Fruit fly (Drosophila melanogaster) whole organism, embryonic: ENCODE data around the gene dlt.

Experiments
- Aef1 ChIP-seq: fragments of 200-800 bp; sonication (Bioruptor generic); IDR thresholded peaks from 3 replicates; pipeline ENCODE4 v1.3.6; 2022; ENCODE audit warnings: missing biosample characterization, missing genetic modification characterization
- Atf3 ChIP-seq: fragments of 200-800 bp; sonication (Bioruptor generic); optimal IDR thresholded peaks from 3 replicates; lab custom pipeline; 2016; ENCODE audit warnings: missing biosample characterization, missing genetic modification characterization
- Bteb2 ChIP-seq: fragments of 200-800 bp; sonication (Bioruptor generic); optimal IDR thresholded peaks from 2 replicates; lab custom pipeline; 2016; ENCODE audit warnings: missing biosample characterization, missing genetic modification characterization
- CG10209 ChIP-seq: fragments of 200-800 bp; sonication (Bioruptor generic); optimal IDR thresholded peaks from 3 replicates; lab custom pipeline; 2017; ENCODE audit warnings: missing biosample characterization, mild to moderate bottlenecking, missing genetic modification characterization, missing genetic modification reagents
- CG10565 ChIP-seq: fragments of 200-800 bp; sonication (Bioruptor generic); optimal IDR thresholded peaks from 3 replicates; lab custom pipeline; 2016; ENCODE audit warnings: missing biosample characterization, mild to moderate bottlenecking, missing genetic modification characterization
- CG11093 ChIP-seq: fragments of 200-800 bp; sonication (Bioruptor generic); IDR thresholded peaks from 3 replicates; pipeline ENCODE4 v1.3.6; 2022; ENCODE audit warnings: missing biosample characterization, missing genetic modification characterization
- CG12071 ChIP-seq: fragments of 200-800 bp; sonication (Bioruptor generic); optimal IDR thresholded peaks from 3 replicates; lab custom pipeline; 2018; ENCODE audit warnings: missing biosample characterization, mild to moderate bottlenecking, missing genetic modification characterization
- CG14860 ChIP-seq: fragments of 200-800 bp; sonication (Bioruptor generic); IDR thresholded peaks from 3 replicates; pipeline ENCODE4 v1.3.6; 2022; ENCODE audit warnings: missing biosample characterization, missing genetic modification characterization; ENCODE audit not compliant: partially characterized antibody
- CG17568 ChIP-seq: fragments of 200-800 bp; sonication (Bioruptor generic); optimal IDR thresholded peaks from 2 replicates; lab custom pipeline; 2018; ENCODE audit warnings: missing biosample characterization, mild to moderate bottlenecking, missing genetic modification characterization, moderate library complexity
- CG1832 ChIP-seq: fragments of 200-800 bp; sonication (Bioruptor generic); optimal IDR thresholded peaks from 2 replicates; lab custom pipeline; 2017; ENCODE audit warnings: missing biosample characterization, mild to moderate bottlenecking, missing genetic modification characterization, inconsistent platforms
- CG2199 ChIP-seq: fragments of 200-800 bp; sonication (Bioruptor generic); IDR thresholded peaks from 3 replicates; pipeline ENCODE4 v1.3.6; 2022; ENCODE audit warnings: missing biosample characterization, missing genetic modification characterization
- CG32772 ChIP-seq: fragments of 200-800 bp; sonication (Bioruptor generic); IDR thresholded peaks from 2 replicates; pipeline ENCODE4 v1.3.6; 2022; ENCODE audit warnings: missing biosample characterization, missing genetic modification characterization
- CG4820 ChIP-seq: fragments of 200-800 bp; sonication (Bioruptor generic); optimal IDR thresholded peaks from 3 replicates; lab custom pipeline; 2016; ENCODE audit warnings: missing biosample characterization, missing genetic modification characterization
- CG7786 ChIP-seq: fragments of 200-800 bp; sonication (Bioruptor generic); optimal IDR thresholded peaks from 2 replicates; lab custom pipeline; 2016; ENCODE audit warnings: missing biosample characterization, missing genetic modification characterization
- CG9876 ChIP-seq: fragments of 200-800 bp; sonication (Bioruptor generic); optimal IDR thresholded peaks from 2 replicates; lab custom pipeline; 2016; ENCODE audit warnings: missing biosample characterization, missing genetic modification characterization
- CHES-1-like ChIP-seq: fragments of 200-800 bp; sonication (Bioruptor generic); optimal IDR thresholded peaks from 2 replicates; lab custom pipeline; 2016; ENCODE audit warnings: missing biosample characterization, missing genetic modification characterization
- CoRest ChIP-seq: fragments of 200-800 bp; sonication (Bioruptor generic); optimal IDR thresholded peaks from 3 replicates; lab custom pipeline; 2018; ENCODE audit warnings: missing biosample characterization, mild to moderate bottlenecking, missing genetic modification characterization, moderate library complexity
- Dfd ChIP-seq, 2 experiments: fragments of >200 bp; optimal IDR thresholded peaks; 2 replicates each; lab custom pipeline; 2017; ENCODE audit warnings: missing biosample characterization in 2 of 2, missing genetic modification characterization in 2 of 2
- E2f2 ChIP-seq: fragments of 200-800 bp; sonication (Bioruptor generic); IDR thresholded peaks from 2 replicates; pipeline ENCODE4 v1.3.6; 2022; ENCODE audit warnings: missing biosample characterization, missing genetic modification characterization
- HHEX ChIP-seq: fragments of 200-800 bp; sonication (Bioruptor generic); optimal IDR thresholded peaks from 3 replicates; lab custom pipeline; 2017; ENCODE audit warnings: missing biosample characterization, mild to moderate bottlenecking, missing genetic modification characterization, missing genetic modification reagents
- Hmx ChIP-seq: fragments of 200-800 bp; sonication (Bioruptor generic); optimal IDR thresholded peaks from 2 replicates; lab custom pipeline; 2016; ENCODE audit warnings: missing biosample characterization, missing genetic modification characterization
- Hr78 ChIP-seq, 2 experiments: fragments of 200-800 bp in 1 of 2; fragments of >200 bp in 1 of 2; sonication (Bioruptor generic) in 1 of 2; optimal IDR thresholded peaks; 2 replicates each; lab custom pipeline; 2017 to 2019; ENCODE audit warnings: missing biosample characterization in 2 of 2, missing genetic modification characterization in 2 of 2, mild to moderate bottlenecking in 1 of 2, moderate library complexity in 1 of 2
- MTF-1 ChIP-seq: fragments of 200-800 bp; sonication (Bioruptor generic); optimal IDR thresholded peaks from 2 replicates; lab custom pipeline; 2018; ENCODE audit warnings: missing biosample characterization, mild to moderate bottlenecking, missing genetic modification characterization, borderline replicate concordance
- Meics ChIP-seq: fragments of 200-800 bp; sonication (Bioruptor generic); optimal IDR thresholded peaks from 2 replicates; lab custom pipeline; 2017; ENCODE audit warnings: missing biosample characterization, mild to moderate bottlenecking, missing genetic modification characterization
- NC2β ChIP-seq: fragments of 200-800 bp; sonication (Bioruptor generic); optimal IDR thresholded peaks from 2 replicates; lab custom pipeline; 2016; ENCODE audit warnings: missing biosample characterization, missing genetic modification characterization
- Oaz ChIP-seq: fragments of 200-800 bp; sonication (Bioruptor generic); IDR thresholded peaks from 2 replicates; pipeline ENCODE4 v1.3.6; 2022; ENCODE audit warnings: missing biosample characterization, missing genetic modification characterization
- Ssrp ChIP-seq: fragments of 200-800 bp; sonication (Bioruptor generic); optimal IDR thresholded peaks from 2 replicates; lab custom pipeline; 2018; ENCODE audit warnings: missing biosample characterization, mild to moderate bottlenecking, missing genetic modification characterization, moderate library complexity
- Xrp1 ChIP-seq: fragments of 200-800 bp; sonication (Bioruptor generic); IDR thresholded peaks from 2 replicates; pipeline ENCODE4 v1.3.6; 2022; ENCODE audit warnings: missing biosample characterization, missing genetic modification characterization
- ac ChIP-seq: fragments of 200-800 bp; sonication (Bioruptor generic); optimal IDR thresholded peaks from 3 replicates; lab custom pipeline; 2017; ENCODE audit warnings: missing biosample characterization, mild to moderate bottlenecking, missing genetic modification characterization
- ash1 ChIP-seq: fragments of 200-800 bp; sonication (Bioruptor generic); optimal IDR thresholded peaks from 2 replicates; lab custom pipeline; 2018; ENCODE audit warnings: missing biosample characterization, mild to moderate bottlenecking, missing genetic modification characterization
- bsh ChIP-seq, 2 experiments: fragments of 200-800 bp; sonication (Bioruptor generic); optimal IDR thresholded peaks; 2 replicates each; lab custom pipeline; 2017 to 2018; ENCODE audit warnings: mild to moderate bottlenecking in 2 of 2, missing biosample characterization in 2 of 2, missing genetic modification characterization in 2 of 2, moderate library complexity in 1 of 2
- cas ChIP-seq: fragments of 200-800 bp; sonication (Bioruptor generic); IDR thresholded peaks from 2 replicates; pipeline ENCODE4 v1.3.6; 2022; ENCODE audit warnings: missing biosample characterization, missing genetic modification characterization
- caup ChIP-seq: fragments of 200-800 bp; sonication (Bioruptor generic); optimal IDR thresholded peaks from 3 replicates; lab custom pipeline; 2017; ENCODE audit warnings: missing biosample characterization, mild to moderate bottlenecking, missing genetic modification characterization, moderate library complexity; ENCODE audit not compliant: severe bottlenecking
- ci ChIP-seq: fragments of 200-800 bp; sonication (Bioruptor generic); IDR thresholded peaks from 3 replicates; pipeline ENCODE4 v1.3.6; 2022; ENCODE audit warnings: missing biosample characterization, missing genetic modification characterization
- dm ChIP-seq: fragments of 200-800 bp; sonication (Bioruptor generic); optimal IDR thresholded peaks from 3 replicates; lab custom pipeline; 2016; ENCODE audit warnings: missing biosample characterization, missing genetic modification characterization
- fd3F ChIP-seq: fragments of 200-800 bp; sonication (Bioruptor generic); optimal IDR thresholded peaks from 2 replicates; lab custom pipeline; 2018; ENCODE audit warnings: missing biosample characterization, mild to moderate bottlenecking, missing genetic modification characterization, moderate library complexity
- ftz-f1 ChIP-seq: fragments of 200-800 bp; sonication (Bioruptor generic); optimal IDR thresholded peaks from 2 replicates; lab custom pipeline; 2016; ENCODE audit warnings: missing biosample characterization, missing genetic modification characterization
- her ChIP-seq: fragments of 200-800 bp; sonication (Bioruptor generic); optimal IDR thresholded peaks from 2 replicates; lab custom pipeline; 2016; ENCODE audit warnings: missing biosample characterization, missing genetic modification characterization
- kay ChIP-seq: fragments of 200-800 bp; sonication (Bioruptor generic); optimal IDR thresholded peaks from 2 replicates; lab custom pipeline; 2016; ENCODE audit warnings: missing biosample characterization, missing genetic modification characterization
- lilli ChIP-seq: fragments of 200-800 bp; sonication (Bioruptor generic); optimal IDR thresholded peaks from 3 replicates; lab custom pipeline; 2016; ENCODE audit warnings: missing biosample characterization, missing genetic modification characterization
- odd ChIP-seq: fragments of 200-800 bp; sonication (Bioruptor generic); optimal IDR thresholded peaks from 2 replicates; lab custom pipeline; 2017; ENCODE audit warnings: missing biosample characterization, mild to moderate bottlenecking, missing genetic modification characterization
- p53 ChIP-seq: fragments of 200-800 bp; sonication (Bioruptor generic); optimal IDR thresholded peaks from 2 replicates; lab custom pipeline; 2016; ENCODE audit warnings: missing biosample characterization, missing genetic modification characterization
- pb ChIP-seq: fragments of 200-800 bp; sonication (Bioruptor generic); optimal IDR thresholded peaks from 3 replicates; lab custom pipeline; 2016; ENCODE audit warnings: missing biosample characterization, missing genetic modification characterization
- phol ChIP-seq: fragments of 200-800 bp; sonication (Bioruptor generic); optimal IDR thresholded peaks from 3 replicates; lab custom pipeline; 2018; ENCODE audit warnings: missing biosample characterization, mild to moderate bottlenecking, missing genetic modification characterization, moderate library complexity
- salm ChIP-seq: fragments of 200-800 bp; sonication (Bioruptor generic); optimal IDR thresholded peaks from 2 replicates; lab custom pipeline; 2018; ENCODE audit warnings: missing biosample characterization, mild to moderate bottlenecking, missing genetic modification characterization
- sna ChIP-seq: fragments of 200-800 bp; sonication (Bioruptor generic); IDR thresholded peaks from 2 replicates; pipeline ENCODE4 v1.3.6; 2022; ENCODE audit warnings: missing biosample characterization, missing genetic modification characterization; ENCODE audit not compliant: partially characterized antibody
- tx ChIP-seq: fragments of 200-800 bp; sonication (Bioruptor generic); optimal IDR thresholded peaks from 2 replicates; lab custom pipeline; 2016; ENCODE audit warnings: missing biosample characterization, missing genetic modification characterization
- zf30C ChIP-seq: fragments of 200-800 bp; sonication (Bioruptor generic); optimal IDR thresholded peaks from 3 replicates; lab custom pipeline; 2018; ENCODE audit warnings: missing biosample characterization, mild to moderate bottlenecking, missing genetic modification characterization

Gene dlt

dm6 chr3L:1740129-1740975 is 54.8 kb downstream of the dlt start (continued):
- TF ChIP-seq HHEX (peak; percentile 37), Hr78 (GFP tag; optimal IDR thresholded peaks at IDR 0.05; lab: Kevin White, UChicago) (no peak), E2f2 (GFP tag; lab: Robert Waterston, UW) (peak; percentile 62), caup (GFP tag; lab: Kevin White, UChicago) (peak; percentile 14), Hmx (GFP tag; lab: Kevin White, UChicago) (peak; percentile 46), ac (GFP tag; lab: Kevin White, UChicago) (no peak), Meics (peak; percentile 26), phol (tag; lab: Kevin White, UChicago) (no peak), bsh (GFP tag; optimal IDR thresholded peaks at IDR 0.05; lab: Kevin White, UChicago) (peak in 1 of 2 experiments; percentile 30), CG9876 (GFP tag; lab: Kevin White, UChicago) (peak; percentile 41), CG14860 (GFP tag; lab: Robert Waterston, UW) (no peak), CG12071 (no peak), fd3F (GFP tag; lab: Kevin White, UChicago) (peak; percentile 72), CG4820 (GFP tag; lab: Kevin White, UChicago) (no peak), Xrp1 (peak; percentile 63), CG10565 (GFP tag; lab: Kevin White, UChicago) (no peak), Aef1 (peak; percentile 73), CG32772 (GFP tag; lab: Robert Waterston, UW) (peak; percentile 65; the same call in 1 of the 2 replicates), NC2β (GFP tag; lab: Kevin White, UChicago) (no peak), CG1832 (GFP tag; lab: Kevin White, UChicago) (no peak), tx (peak; percentile 51), p53 (GFP tag; lab: Kevin White, UChicago) (peak; percentile 25), her (GFP tag; lab: Kevin White, UChicago) (peak; percentile 61), CG10209 (GFP tag; lab: Kevin White, UChicago) (peak; percentile 62), CHES-1-like (GFP tag; lab: Kevin White, UChicago) (peak; percentile 59), cas (GFP tag; lab: Robert Waterston, UW) (0 out of 2 replicates have a peak, but pooled peaks have one; percentile 43), MTF-1 (GFP tag; lab: Kevin White, UChicago) (no peak), Dfd (GFP tag; optimal IDR thresholded peaks at IDR 0.05; lab: Kevin White, UChicago) (no peak), Ssrp (peak; percentile 32), lilli (GFP tag; lab: Kevin White, UChicago) (peak; percentile 78), ash1 (GFP tag; lab: Kevin White, UChicago) (no peak), kay (GFP tag; lab: Kevin White, UChicago) (peak; percentile 37), CG7786 (peak; percentile 69), sna (GFP tag; lab: Robert Waterston, UW) (no peak), pb (GFP tag; lab: Kevin White, UChicago) (peak; percentile 32), ci (GFP tag; lab: Robert Waterston, UW) (peak; percentile 88), odd (GFP tag; lab: Kevin White, UChicago) (peak; percentile 35), Bteb2 (GFP tag; lab: Kevin White, UChicago) (peak; percentile 65), Oaz (GFP tag; lab: Robert Waterston, UW) (peak; percentile 79), zf30C (no peak), ftz-f1 (no peak), CG2199 (GFP tag; lab: Robert Waterston, UW) (no peak), Atf3 (GFP tag; lab: Kevin White, UChicago) (peak; percentile 35), CoRest (peak; percentile 64), CG17568 (GFP tag; lab: Kevin White, UChicago) (no peak), dm (GFP tag; lab: Kevin White, UChicago) (peak; percentile 23), salm (tag; lab: Kevin White, UChicago) (peak; percentile 19), CG11093 (GFP tag; lab: Robert Waterston, UW) (0 out of 3 replicates have a peak, but pooled peaks have one; percentile 41)
